Worm (Caenorhabditis elegans): Measurements from ENCODE around the gene pals-24.

DNA sequence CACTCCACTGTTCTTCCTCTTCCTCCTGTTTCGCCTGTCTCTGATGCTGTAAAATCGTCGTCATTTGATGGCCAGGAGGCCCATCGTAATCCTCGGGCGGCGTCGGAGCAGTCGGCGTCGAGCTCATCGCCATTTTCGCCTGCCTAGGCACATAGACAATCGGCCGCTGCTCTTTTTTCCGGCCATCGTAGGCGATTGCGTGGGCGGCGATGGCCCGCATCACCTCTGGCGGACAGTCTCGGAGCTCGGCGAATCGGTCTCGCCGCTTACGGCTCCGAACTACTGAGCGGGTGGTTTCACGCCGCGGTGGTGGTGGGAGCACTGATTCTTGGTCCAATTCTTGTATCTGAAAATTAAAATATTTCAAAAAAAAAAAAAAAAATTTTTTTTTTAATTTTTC lies 48.2 kb upstream of the pals-24 start:
- no peak for TF ChIP-seq mdl-1 (tag; optimal IDR thresholded peaks at IDR 0.05)
- TF ChIP-seq skn-1 (tag; optimal IDR thresholded peaks at IDR 0.05): no peak
- no peak for TF ChIP-seq blmp-1 (tag; optimal IDR thresholded peaks at IDR 0.05; ENCODE audit: insufficient read depth)
- TF ChIP-seq ztf-11 (tag; optimal IDR thresholded peaks at IDR 0.05): no peak
- TF ChIP-seq ceh-82 (tag; optimal IDR thresholded peaks at IDR 0.05): no peak
- no peak for TF ChIP-seq alr-1 (tag; optimal IDR thresholded peaks at IDR 0.05)
- no peak for TF ChIP-seq elt-3 (tag; optimal IDR thresholded peaks at IDR 0.05)
- TF ChIP-seq nhr-12 (tag; optimal IDR thresholded peaks at IDR 0.05): no peak
- TF ChIP-seq unc-62 (GFP tag; optimal IDR thresholded peaks at IDR 0.05): no peak
- no peak for TF ChIP-seq ceh-16 (tag; optimal IDR thresholded peaks at IDR 0.05)

Measured in whole organism, L2 larva.